Fruit fly (Drosophila melanogaster) whole organism, embryonic: Measurements from ENCODE around the gene Cp16.

Source experiments
- CG1024 ChIP-seq: fragments of 200-800 bp; sonication (Bioruptor generic); IDR thresholded peaks from 2 replicates; pipeline ENCODE4 v1.3.6; 2022; ENCODE audit warnings: missing biosample characterization, missing genetic modification characterization
- CG10959 ChIP-seq: fragments of 200-800 bp; sonication (Bioruptor generic); IDR thresholded peaks from 2 replicates; pipeline ENCODE4 v1.3.6; 2022; ENCODE audit warnings: missing biosample characterization, missing genetic modification characterization
- CG11085 ChIP-seq: fragments of 200-800 bp; sonication (Bioruptor generic); IDR thresholded peaks from 2 replicates; pipeline ENCODE4 v1.3.6; 2022; ENCODE audit warnings: missing biosample characterization, missing genetic modification characterization
- CG11247 ChIP-seq: fragments of 200-800 bp; sonication (Bioruptor generic); IDR thresholded peaks from 2 replicates; pipeline ENCODE4 v1.3.6; 2022; ENCODE audit warnings: missing biosample characterization, missing genetic modification characterization
- CG12236 ChIP-seq: fragments of 200-800 bp; sonication (Bioruptor generic); optimal IDR thresholded peaks from 2 replicates; lab custom pipeline; 2016; ENCODE audit warnings: missing biosample characterization, missing genetic modification characterization
- CG12942 ChIP-seq: fragments of 200-800 bp; sonication (Bioruptor generic); optimal IDR thresholded peaks from 3 replicates; lab custom pipeline; 2016; ENCODE audit warnings: missing biosample characterization, missing genetic modification characterization
- CG15479 ChIP-seq: fragments of 200-800 bp; sonication (Bioruptor generic); optimal IDR thresholded peaks from 3 replicates; lab custom pipeline; 2019; ENCODE audit warnings: missing biosample characterization, mild to moderate bottlenecking, missing genetic modification characterization, moderate library complexity
- CG16813 ChIP-seq: fragments of 200-800 bp; sonication (Bioruptor generic); IDR thresholded peaks from 3 replicates; pipeline ENCODE4 v1.3.6; 2022; ENCODE audit warnings: missing biosample characterization, missing genetic modification characterization; ENCODE audit not compliant: partially characterized antibody
- CG2199 ChIP-seq: fragments of 200-800 bp; sonication (Bioruptor generic); IDR thresholded peaks from 3 replicates; pipeline ENCODE4 v1.3.6; 2022; ENCODE audit warnings: missing biosample characterization, missing genetic modification characterization
- CG30431 ChIP-seq: fragments of 200-800 bp; sonication (Bioruptor generic); optimal IDR thresholded peaks from 2 replicates; lab custom pipeline; 2017; ENCODE audit warnings: missing biosample characterization, missing genetic modification characterization
- CG4404 ChIP-seq: fragments of 200-800 bp; sonication (Bioruptor generic); IDR thresholded peaks from 2 replicates; pipeline ENCODE4 v1.3.6; 2022; ENCODE audit warnings: missing biosample characterization, missing genetic modification characterization
- CG4730 ChIP-seq: fragments of 200-800 bp; sonication (Bioruptor generic); IDR thresholded peaks from 2 replicates; pipeline ENCODE4 v1.3.6; 2022; ENCODE audit warnings: missing biosample characterization, missing genetic modification characterization
- CG5245 ChIP-seq: fragments of 200-800 bp; sonication (Bioruptor generic); optimal IDR thresholded peaks from 3 replicates; lab custom pipeline; 2016; ENCODE audit warnings: missing biosample characterization, missing genetic modification characterization
- CG6272 ChIP-seq: fragments of 200-800 bp; sonication (Bioruptor generic); IDR thresholded peaks from 2 replicates; pipeline ENCODE4 v1.3.6; 2022; ENCODE audit warnings: missing biosample characterization, missing genetic modification characterization
- CG7271 ChIP-seq: fragments of 200-800 bp; sonication (Bioruptor generic); optimal IDR thresholded peaks from 2 replicates; lab custom pipeline; 2018; ENCODE audit warnings: missing biosample characterization, mild to moderate bottlenecking, missing genetic modification characterization, moderate library complexity
- CG7963 ChIP-seq: fragments of 200-800 bp; sonication (Bioruptor generic); IDR thresholded peaks from 3 replicates; pipeline ENCODE4 v1.3.6; 2022; ENCODE audit warnings: missing biosample characterization, missing genetic modification characterization; ENCODE audit not compliant: partially characterized antibody
- CG8281 ChIP-seq: fragments of 200-800 bp; sonication (Bioruptor generic); optimal IDR thresholded peaks from 2 replicates; lab custom pipeline; 2018; ENCODE audit warnings: missing biosample characterization, mild to moderate bottlenecking, missing genetic modification characterization, moderate library complexity
- CTCF ChIP-seq: fragments of 200-800 bp; sonication (Bioruptor generic); optimal IDR thresholded peaks from 2 replicates; lab custom pipeline; 2017; ENCODE audit warnings: missing biosample characterization, mild to moderate bottlenecking, missing genetic modification characterization, moderate library complexity
- CrebB ChIP-seq: fragments of 200-800 bp; sonication (Bioruptor generic); optimal IDR thresholded peaks from 3 replicates; lab custom pipeline; 2018; ENCODE audit warnings: missing biosample characterization, mild to moderate bottlenecking, missing genetic modification characterization
- Doc3 ChIP-seq: fragments of 200-800 bp; sonication (Bioruptor generic); IDR thresholded peaks from 3 replicates; pipeline ENCODE4 v1.3.6; 2022; ENCODE audit warnings: missing biosample characterization, missing genetic modification characterization; ENCODE audit not compliant: partially characterized antibody
- Fer2 ChIP-seq: fragments of 200-800 bp; sonication (Bioruptor generic); optimal IDR thresholded peaks from 2 replicates; lab custom pipeline; 2018; ENCODE audit warnings: missing biosample characterization, mild to moderate bottlenecking, missing genetic modification characterization, moderate library complexity
- Fer3 ChIP-seq: fragments of 200-800 bp; sonication (Bioruptor generic); optimal IDR thresholded peaks from 2 replicates; lab custom pipeline; 2018; ENCODE audit warnings: missing biosample characterization, mild to moderate bottlenecking, missing genetic modification characterization, moderate library complexity
- HmgZ ChIP-seq: fragments of 200-800 bp; sonication (Bioruptor generic); optimal IDR thresholded peaks from 2 replicates; lab custom pipeline; 2018; ENCODE audit warnings: missing biosample characterization, mild to moderate bottlenecking, missing genetic modification characterization
- Hr3 ChIP-seq: fragments of 200-800 bp; sonication (Bioruptor generic); optimal IDR thresholded peaks from 3 replicates; lab custom pipeline; 2016; ENCODE audit warnings: missing biosample characterization, missing genetic modification characterization
- Lhr ChIP-seq: fragments of 200-800 bp; sonication (Bioruptor generic); optimal IDR thresholded peaks from 3 replicates; lab custom pipeline; 2017; ENCODE audit warnings: mild to moderate bottlenecking, missing biosample characterization, missing genetic modification reagents, missing genetic modification characterization
- Lpt ChIP-seq: fragments of >200 bp; optimal IDR thresholded peaks from 2 replicates; lab custom pipeline; 2018; ENCODE audit warnings: missing biosample characterization, missing genetic modification characterization
- Med ChIP-seq: fragments of 200-800 bp; sonication (Bioruptor generic); peaks from one replicate; lab custom pipeline; 2016; ENCODE audit warnings: missing biosample characterization, missing genetic modification characterization, mild to moderate bottlenecking, inconsistent platforms, moderate library complexity
- Myb ChIP-seq: fragments of 200-800 bp; sonication (Bioruptor generic); optimal IDR thresholded peaks from 2 replicates; lab custom pipeline; 2016; ENCODE audit warnings: missing biosample characterization, missing genetic modification characterization
- NFAT ChIP-seq: fragments of 200-800 bp; sonication (Bioruptor generic); IDR thresholded peaks from 2 replicates; pipeline ENCODE4 v1.3.6; 2022; ENCODE audit warnings: missing biosample characterization, missing genetic modification characterization
- Rfx ChIP-seq: fragments of 200-800 bp; sonication (Bioruptor generic); IDR thresholded peaks from 2 replicates; pipeline ENCODE4 v1.3.6; 2022; ENCODE audit warnings: missing biosample characterization, missing genetic modification characterization
- Sox102F ChIP-seq: fragments of 200-800 bp; sonication (Bioruptor generic); optimal IDR thresholded peaks from 2 replicates; lab custom pipeline; 2018; ENCODE audit warnings: missing biosample characterization, mild to moderate bottlenecking, missing genetic modification characterization, moderate library complexity
- ap ChIP-seq: fragments of 200-800 bp; sonication (Bioruptor generic); IDR thresholded peaks from 2 replicates; pipeline ENCODE4 v1.3.6; 2022; ENCODE audit warnings: missing biosample characterization, missing genetic modification characterization
- bcd ChIP-seq: fragments of 200-800 bp; sonication (Bioruptor generic); optimal IDR thresholded peaks from 2 replicates; lab custom pipeline; 2017; ENCODE audit warnings: missing biosample characterization, mild to moderate bottlenecking, missing genetic modification characterization
- caup ChIP-seq: fragments of 200-800 bp; sonication (Bioruptor generic); optimal IDR thresholded peaks from 3 replicates; lab custom pipeline; 2017; ENCODE audit warnings: missing biosample characterization, mild to moderate bottlenecking, missing genetic modification characterization, moderate library complexity; ENCODE audit not compliant: severe bottlenecking
- emc ChIP-seq: fragments of 200-800 bp; sonication (Bioruptor generic); optimal IDR thresholded peaks from 2 replicates; lab custom pipeline; 2016; ENCODE audit warnings: missing biosample characterization, missing genetic modification characterization
- en ChIP-seq: fragments of 200-800 bp; sonication (Bioruptor generic); optimal IDR thresholded peaks from 2 replicates; lab custom pipeline; 2016; ENCODE audit warnings: missing biosample characterization, missing genetic modification characterization
- eve ChIP-seq, 2 experiments: fragments of >200 bp; optimal IDR thresholded peaks; 2 replicates each; lab custom pipeline; 2017; ENCODE audit warnings: missing biosample characterization in 2 of 2, missing genetic modification characterization in 2 of 2
- fd3F ChIP-seq: fragments of 200-800 bp; sonication (Bioruptor generic); optimal IDR thresholded peaks from 2 replicates; lab custom pipeline; 2018; ENCODE audit warnings: missing biosample characterization, mild to moderate bottlenecking, missing genetic modification characterization, moderate library complexity
- h ChIP-seq: fragments of >200 bp; optimal IDR thresholded peaks from 2 replicates; lab custom pipeline; 2017
- ind ChIP-seq: fragments of 200-800 bp; sonication (Bioruptor generic); optimal IDR thresholded peaks from 3 replicates; lab custom pipeline; 2016; ENCODE audit warnings: missing biosample characterization, missing genetic modification characterization
- nom ChIP-seq: fragments of 200-800 bp; sonication (Bioruptor generic); optimal IDR thresholded peaks from 2 replicates; lab custom pipeline; 2017; ENCODE audit warnings: missing biosample characterization, missing genetic modification characterization, mild to moderate bottlenecking, moderate library complexity, missing genetic modification reagents
- onecut ChIP-seq: fragments of 200-800 bp; sonication (Bioruptor generic); IDR thresholded peaks from 2 replicates; pipeline ENCODE4 v1.3.6; 2022; ENCODE audit warnings: missing biosample characterization, missing genetic modification characterization
- p53 ChIP-seq: fragments of 200-800 bp; sonication (Bioruptor generic); optimal IDR thresholded peaks from 2 replicates; lab custom pipeline; 2016; ENCODE audit warnings: missing biosample characterization, missing genetic modification characterization
- prd ChIP-seq, 3 experiments: fragments of >200 bp in 2 of 3; fragments of 200-800 bp in 1 of 3; sonication (Bioruptor generic) in 1 of 3; optimal IDR thresholded peaks in 2 of 3; IDR thresholded peaks in 1 of 3; 2 replicates in 2 of 3; 3 replicates in 1 of 3; pipeline versions ENCODE4 v1.3.6 to Lab custom; 2017 to 2022; ENCODE audit warnings: missing biosample characterization in 1 of 3, missing genetic modification characterization in 1 of 3
- sc ChIP-seq, 3 experiments: fragments of >200 bp in 2 of 3; fragments of 200-800 bp in 1 of 3; sonication (Bioruptor generic) in 1 of 3; optimal IDR thresholded peaks; 2 replicates in 2 of 3; 3 replicates in 1 of 3; lab custom pipeline; 2017; ENCODE audit warnings: mild to moderate bottlenecking in 1 of 3, missing biosample characterization in 1 of 3, missing genetic modification characterization in 1 of 3, missing genetic modification reagents in 1 of 3
- scrt ChIP-seq: fragments of 200-800 bp; sonication (Bioruptor generic); optimal IDR thresholded peaks from 2 replicates; lab custom pipeline; 2018; ENCODE audit warnings: missing biosample characterization, mild to moderate bottlenecking, missing genetic modification characterization, moderate library complexity
- sens ChIP-seq: fragments of 200-800 bp; sonication (Bioruptor generic); peaks from one replicate; lab custom pipeline; 2016; ENCODE audit warnings: missing biosample characterization, missing genetic modification characterization
- sisA ChIP-seq: fragments of 200-800 bp; sonication (Bioruptor generic); IDR thresholded peaks from 2 replicates; pipeline ENCODE4 v1.3.6; 2022; ENCODE audit warnings: missing biosample characterization, missing genetic modification characterization
- trh ChIP-seq: fragments of 200-800 bp; sonication (Bioruptor generic); optimal IDR thresholded peaks from 2 replicates; lab custom pipeline; 2016; ENCODE audit warnings: missing biosample characterization, missing genetic modification characterization
- unpg ChIP-seq: fragments of 200-800 bp; sonication (Bioruptor generic); optimal IDR thresholded peaks from 3 replicates; lab custom pipeline; 2018; ENCODE audit warnings: missing biosample characterization, mild to moderate bottlenecking, missing genetic modification characterization, moderate library complexity
- wor ChIP-seq: fragments of 200-800 bp; sonication (Bioruptor generic); IDR thresholded peaks from 2 replicates; pipeline ENCODE4 v1.3.6; 2022; ENCODE audit warnings: missing biosample characterization, missing genetic modification characterization

The Cp16 gene

dm6 chr3L:8748839-8749238 lies 17.1 kb downstream of the Cp16 start (continued):
- no peak for TF ChIP-seq Myb
- no peak for TF ChIP-seq emc (GFP tag; lab: Kevin White, UChicago)
- TF ChIP-seq CG12942 = peak; percentile 1
- peak; percentile 96 for TF ChIP-seq CG2199 (GFP tag; lab: Robert Waterston, UW)
- TF ChIP-seq CG11247 (GFP tag; lab: Robert Waterston, UW) = peak; percentile 64
- TF ChIP-seq CG4730 (GFP tag; lab: Robert Waterston, UW) = peak; percentile 50
- TF ChIP-seq CG16813 (GFP tag; lab: Robert Waterston, UW) = no peak
- peak; percentile 42 for TF ChIP-seq CG5245
- TF ChIP-seq sens (GFP tag; lab: Kevin White, UChicago) = peak; percentile 37
- TF ChIP-seq eve (GFP tag; optimal IDR thresholded peaks at IDR 0.05; lab: Kevin White, UChicago) = no peak
- no peak for TF ChIP-seq Fer2
- TF ChIP-seq NFAT (GFP tag; lab: Robert Waterston, UW) = peak; percentile 86
- no peak for TF ChIP-seq CG7963 (GFP tag; lab: Robert Waterston, UW)
- no peak for TF ChIP-seq CG15479
- no peak for TF ChIP-seq nom (GFP tag; lab: Kevin White, UChicago)
- no peak for TF ChIP-seq scrt
- TF ChIP-seq Med (GFP tag; lab: Kevin White, UChicago) = peak; percentile 80
- TF ChIP-seq CG10959 (GFP tag; lab: Robert Waterston, UW) = no peak
- peak; percentile 31 for TF ChIP-seq Lhr (GFP tag; lab: Kevin White, UChicago)
- TF ChIP-seq Lpt (GFP tag; lab: Kevin White, UChicago) = no peak
- peak; percentile 19; the same call in 1 of the 2 replicates for TF ChIP-seq CG6272 (GFP tag; lab: Robert Waterston, UW)
- TF ChIP-seq CrebB (tag; lab: Kevin White, UChicago) = no peak
- TF ChIP-seq Hr3 = peak; percentile 1
- TF ChIP-seq Rfx (GFP tag; lab: Robert Waterston, UW) = peak; percentile 83
- TF ChIP-seq fd3F (GFP tag; lab: Kevin White, UChicago) = no peak
- peak; percentile 28 for TF ChIP-seq Sox102F (GFP tag; lab: Kevin White, UChicago)
- TF ChIP-seq Fer3 (tag; lab: Kevin White, UChicago) = peak; percentile 24
- TF ChIP-seq ap = 0 out of 2 replicates have a peak, but pooled peaks have one; percentile 14
- peak; percentile 67 for TF ChIP-seq CG11085 (GFP tag; lab: Robert Waterston, UW)
- TF ChIP-seq CG30431 = peak; percentile 17
- TF ChIP-seq CG8281 (tag; lab: Kevin White, UChicago) = no peak
- TF ChIP-seq prd (optimal IDR thresholded peaks at IDR 0.05; lab: Kevin White, UChicago) = peak in 1 of 2 experiments; percentile 74
- peak; percentile 42; the same call in 1 of the 3 replicates for TF ChIP-seq prd (GFP tag; IDR thresholded peaks at IDR 0.05; lab: Robert Waterston, UW)
- TF ChIP-seq ind = peak; percentile 20
- peak; percentile 17 for TF ChIP-seq HmgZ (tag; lab: Kevin White, UChicago)
- TF ChIP-seq Doc3 = no peak
- no peak for TF ChIP-seq unpg (GFP tag; lab: Kevin White, UChicago)
- peak; percentile 57 for TF ChIP-seq sisA (GFP tag; lab: Robert Waterston, UW)
- no peak for TF ChIP-seq p53 (GFP tag; lab: Kevin White, UChicago)
- TF ChIP-seq caup (GFP tag; lab: Kevin White, UChicago) = no peak
- TF ChIP-seq onecut (GFP tag; lab: Robert Waterston, UW) = peak; percentile 18; the same call in 1 of the 2 replicates
- no peak for TF ChIP-seq CG12236 (GFP tag; lab: Kevin White, UChicago)
- TF ChIP-seq trh (GFP tag; lab: Kevin White, UChicago) = no peak
- peak; percentile 98 for TF ChIP-seq CTCF (GFP tag; lab: Kevin White, UChicago)
- TF ChIP-seq bcd (GFP tag; lab: Kevin White, UChicago) = peak; percentile 25
- TF ChIP-seq CG1024 (GFP tag; lab: Robert Waterston, UW) = peak; percentile 11; the same call in 1 of the 2 replicates
- no peak for TF ChIP-seq h (lab: Kevin White, UChicago)
- TF ChIP-seq CG4404 (GFP tag; lab: Robert Waterston, UW) = 0 out of 2 replicates have a peak, but pooled peaks have one; percentile 12
- no peak for TF ChIP-seq en (GFP tag; lab: Kevin White, UChicago)
- no peak for TF ChIP-seq CG7271
- no peak for TF ChIP-seq wor
- no peak for TF ChIP-seq sc (optimal IDR thresholded peaks at IDR 0.05; lab: Kevin White, UChicago)
- no peak for TF ChIP-seq sc (GFP tag; optimal IDR thresholded peaks at IDR 0.05; lab: Kevin White, UChicago)
